Fruit fly (Drosophila melanogaster) S2 (cell line): ENCODE data around the gene CG34175.

ENCODE experiments used
- CG8478 ChIP-seq: fragments of >200 bp; optimal IDR thresholded peaks from 2 replicates; lab custom pipeline; 2018
- CTCF ChIP-seq, 2 experiments: fragments of >200 bp; optimal IDR thresholded peaks; 2 replicates each; lab custom pipeline; 2018

dm6 chr2L:3445655-3446054 lies 47.8 kb downstream of the CG34175 start, which contains the start of gene CG2772:
- TF ChIP-seq CG8478 (lab: Kevin White, UChicago) (no peak), CTCF (optimal IDR thresholded peaks at IDR 0.05; lab: Kevin White, UChicago) (no peak)
